Worm (Caenorhabditis elegans) whole organism, L4 larva: ENCODE measurements around the gene T26C12.1.
A peak's percentile ranks its signal among the peaks of the same experiment; 100 is the strongest.

ENCODE experiments used
- F26F4.8 ChIP-seq: fragments of 200-800 bp; sonication (Bioruptor generic); conservative IDR thresholded peaks from 2 replicates; pipeline ENCODE4 v1.3.6; 2022; ENCODE audit warnings: missing genetic modification characterization, missing compliant biosample characterization
- F49E8.2 ChIP-seq: sonication (generic microtip); optimal IDR thresholded peaks from 2 replicates; lab custom pipeline; 2016; ENCODE audit warnings: missing compliant biosample characterization, mild to moderate bottlenecking, missing genetic modification characterization, borderline replicate concordance
- Y5F2A.4 ChIP-seq: fragments of 200-800 bp; sonication (Bioruptor generic); optimal IDR thresholded peaks from 2 replicates; lab custom pipeline; 2018; ENCODE audit warnings: mild to moderate bottlenecking, missing genetic modification characterization, missing compliant biosample characterization
- ZK546.5 ChIP-seq, 2 experiments: sonication (generic microtip); optimal IDR thresholded peaks; 2 replicates each; lab custom pipeline; 2017; ENCODE audit warnings: missing biosample characterization in 2 of 2, missing genetic modification characterization in 2 of 2
- attf-4 ChIP-seq: sonication (generic microtip); optimal IDR thresholded peaks from 3 replicates; lab custom pipeline; 2017; ENCODE audit warnings: missing biosample characterization, missing genetic modification characterization
- ceh-62 ChIP-seq: sonication (generic microtip); optimal IDR thresholded peaks from 2 replicates; lab custom pipeline; 2017; ENCODE audit warnings: missing biosample characterization, missing genetic modification characterization
- cey-2 ChIP-seq: sonication (generic microtip); optimal IDR thresholded peaks from 3 replicates; lab custom pipeline; 2017; ENCODE audit warnings: missing genetic modification characterization, mild to moderate bottlenecking, missing compliant biosample characterization, antibody characterized with exemption, borderline replicate concordance; ENCODE audit not compliant: insufficient read depth
- ctbp-1 ChIP-seq: fragments of 200-800 bp; sonication (Bioruptor generic); IDR thresholded peaks from 2 replicates; pipeline ENCODE4 v1.3.6; 2022; ENCODE audit warnings: missing genetic modification reagents, missing genetic modification characterization, missing compliant biosample characterization
- daf-16 ChIP-seq, 3 experiments: sonication (generic microtip); optimal IDR thresholded peaks; 2 replicates each; lab custom pipeline; 2016 to 2017; ENCODE audit warnings: missing genetic modification characterization in 3 of 3, missing genetic modification reagents in 3 of 3, mild to moderate bottlenecking in 2 of 3, missing compliant biosample characterization in 2 of 3, missing biosample characterization in 1 of 3, moderate library complexity in 1 of 3
- daf-19 ChIP-seq: fragments of 200-800 bp; sonication (Bioruptor generic); conservative IDR thresholded peaks from 2 replicates; pipeline ENCODE4 v1.3.6; 2022; ENCODE audit warnings: missing genetic modification characterization, missing compliant biosample characterization
- fkh-10 ChIP-seq: fragments of 150-350 bp; optimal IDR thresholded peaks from 2 replicates; lab custom pipeline; 2014; ENCODE audit warnings: missing biosample characterization, missing genetic modification reagents, missing genetic modification characterization
- hlh-30 ChIP-seq: sonication (generic microtip); optimal IDR thresholded peaks from 2 replicates; lab custom pipeline; 2017; ENCODE audit warnings: antibody characterized with exemption, mild to moderate bottlenecking, missing genetic modification characterization, missing compliant biosample characterization; ENCODE audit not compliant: insufficient read depth
- lin-15B ChIP-seq: fragments of 150-350 bp; sonication (generic microtip); optimal IDR thresholded peaks from 3 replicates; lab custom pipeline; 2014; ENCODE audit warnings: missing biosample characterization, missing genetic modification characterization
- lin-38 ChIP-seq: fragments of 200-800 bp; sonication (Bioruptor generic); IDR thresholded peaks from 2 replicates; pipeline ENCODE4 v1.3.6; 2022; ENCODE audit warnings: missing genetic modification reagents, missing genetic modification characterization, missing compliant biosample characterization
- lir-3 ChIP-seq: sonication (generic microtip); optimal IDR thresholded peaks from 2 replicates; lab custom pipeline; 2016; ENCODE audit warnings: mild to moderate bottlenecking, missing genetic modification characterization, missing compliant biosample characterization
- lsy-2 ChIP-seq, 2 experiments: fragments of 150-350 bp in 1 of 2; sonication (generic microtip) in 1 of 2; optimal IDR thresholded peaks; 2 replicates each; lab custom pipeline; 2014 to 2017; ENCODE audit warnings: missing biosample characterization in 2 of 2, missing genetic modification characterization in 2 of 2
- madf-5 ChIP-seq, 2 experiments: fragments of 200-800 bp; sonication (Bioruptor generic); IDR thresholded peaks; 2 replicates each; pipeline ENCODE4 v1.3.6; 2022; ENCODE audit warnings: missing compliant biosample characterization in 2 of 2, missing genetic modification characterization in 2 of 2
- madf-9 ChIP-seq: fragments of 200-800 bp; sonication (Bioruptor generic); conservative IDR thresholded peaks from 2 replicates; pipeline ENCODE4 v1.3.6; 2022; ENCODE audit warnings: missing genetic modification reagents, missing genetic modification characterization, missing compliant biosample characterization
- mdl-1 ChIP-seq, 2 experiments: fragments of 150-350 bp in 1 of 2; sonication (generic microtip) in 1 of 2; optimal IDR thresholded peaks; 2 replicates each; lab custom pipeline; 2014 to 2017; ENCODE audit warnings: missing biosample characterization in 2 of 2, missing genetic modification characterization in 2 of 2
- mdt-29 ChIP-seq: fragments of 200-800 bp; sonication (Bioruptor generic); IDR thresholded peaks from 2 replicates; pipeline ENCODE4 v1.3.6; 2022; ENCODE audit warnings: missing genetic modification reagents, missing genetic modification characterization, missing compliant biosample characterization
- mes-2 ChIP-seq: sonication (generic microtip); optimal IDR thresholded peaks from 2 replicates; lab custom pipeline; 2016; ENCODE audit warnings: missing genotype, mild to moderate bottlenecking, missing genetic modification characterization, missing compliant biosample characterization; ENCODE audit not compliant: poor library complexity, severe bottlenecking
- mxl-2 ChIP-seq: fragments of 200-800 bp; sonication (Bioruptor generic); conservative IDR thresholded peaks from 2 replicates; pipeline ENCODE4 v1.3.6; 2022; ENCODE audit warnings: missing genetic modification reagents, missing genetic modification characterization, missing compliant biosample characterization
- nhr-10 ChIP-seq: fragments of 150-350 bp; optimal IDR thresholded peaks from 2 replicates; lab custom pipeline; 2014; ENCODE audit warnings: missing biosample characterization, missing genetic modification characterization
- nhr-111 ChIP-seq: fragments of 200-800 bp; sonication (Bioruptor generic); optimal IDR thresholded peaks from 2 replicates; lab custom pipeline; 2018; ENCODE audit warnings: mild to moderate bottlenecking, missing genetic modification characterization, missing compliant biosample characterization
- nhr-25 ChIP-seq: sonication (generic microtip); optimal IDR thresholded peaks from 2 replicates; lab custom pipeline; 2017; ENCODE audit warnings: missing genetic modification characterization, mild to moderate bottlenecking, missing compliant biosample characterization, antibody characterized with exemption, moderate library complexity, borderline replicate concordance; ENCODE audit not compliant: insufficient read depth
- nhr-41 ChIP-seq: fragments of 200-800 bp; sonication (Bioruptor generic); IDR thresholded peaks from 2 replicates; pipeline ENCODE4 v1.3.6; 2022; ENCODE audit warnings: missing genetic modification reagents, missing genetic modification characterization, missing compliant biosample characterization
- nhr-48 ChIP-seq: sonication (generic microtip); optimal IDR thresholded peaks from 2 replicates; lab custom pipeline; 2016; ENCODE audit warnings: mild to moderate bottlenecking, missing genetic modification characterization, missing compliant biosample characterization
- nhr-77 ChIP-seq: fragments of 150-350 bp; optimal IDR thresholded peaks from 2 replicates; lab custom pipeline; 2014; ENCODE audit warnings: missing biosample characterization, missing genetic modification characterization
- saeg-2 ChIP-seq: fragments of 200-800 bp; sonication (Bioruptor generic); IDR thresholded peaks from 2 replicates; pipeline ENCODE4 v1.3.6; 2022; ENCODE audit warnings: missing genetic modification reagents, missing genetic modification characterization, missing compliant biosample characterization
- sdz-12 ChIP-seq: fragments of 200-800 bp; sonication (Bioruptor generic); optimal IDR thresholded peaks from 2 replicates; lab custom pipeline; 2018; ENCODE audit warnings: mild to moderate bottlenecking, missing genetic modification characterization, missing compliant biosample characterization
- set-16 ChIP-seq: fragments of 200-800 bp; sonication (Bioruptor generic); IDR thresholded peaks from 2 replicates; pipeline ENCODE4 v1.3.6; 2022; ENCODE audit warnings: missing genetic modification reagents, missing genetic modification characterization, missing compliant biosample characterization
- unc-130 ChIP-seq: sonication (generic microtip); optimal IDR thresholded peaks from 2 replicates; lab custom pipeline; 2016; ENCODE audit warnings: missing genetic modification reagents, missing genetic modification characterization, missing compliant biosample characterization
- vab-7 ChIP-seq: fragments of 200-800 bp; sonication (Bioruptor generic); IDR thresholded peaks from 2 replicates; pipeline ENCODE4 v1.3.6; 2022; ENCODE audit warnings: missing genetic modification reagents, missing genetic modification characterization, missing compliant biosample characterization
- zfp-3 ChIP-seq: fragments of 200-800 bp; sonication (Bioruptor generic); conservative IDR thresholded peaks from 2 replicates; pipeline ENCODE4 v1.3.6; 2022; ENCODE audit warnings: missing genetic modification reagents, missing genetic modification characterization, missing compliant biosample characterization
- ztf-7 ChIP-seq: fragments of 150-350 bp; optimal IDR thresholded peaks from 2 replicates; lab custom pipeline; 2014; ENCODE audit warnings: missing biosample characterization, missing genetic modification characterization

T26C12.1 gene

ce11 chrIV:3296578-3297549 is 38.2 kb downstream of the T26C12.1 start (continued):
- no peak for TF ChIP-seq mdl-1 (tag; optimal IDR thresholded peaks at IDR 0.05; lab: Kevin White, UChicago)
- no peak for TF ChIP-seq nhr-48 (tag; lab: Kevin White, UChicago)
- TF ChIP-seq ctbp-1 (GFP tag; lab: Robert Waterston, UW) = 0 out of 2 replicates have a peak, but pooled peaks have one; percentile 8
- no peak for TF ChIP-seq madf-9 (GFP tag; lab: Robert Waterston, UW)
- TF ChIP-seq hlh-30 = no peak
- TF ChIP-seq mes-2 (tag; lab: Kevin White, UChicago) = peak; percentile 24
- no peak for TF ChIP-seq cey-2 (tag; lab: Kevin White, UChicago)
- TF ChIP-seq nhr-10 (tag; lab: Kevin White, UChicago) = no peak
- TF ChIP-seq daf-16 (GFP tag; optimal IDR thresholded peaks at IDR 0.05; lab: Kevin White, UChicago) = no peak
- peak; percentile 31 for TF ChIP-seq daf-16 (tag; optimal IDR thresholded peaks at IDR 0.05; lab: Kevin White, UChicago)
- TF ChIP-seq ceh-62 (tag; lab: Kevin White, UChicago) = no peak
- no peak for TF ChIP-seq ztf-7 (tag; lab: Kevin White, UChicago)
- TF ChIP-seq saeg-2 (GFP tag; lab: Robert Waterston, UW) = no peak
- no peak for TF ChIP-seq mdt-29
- no peak for TF ChIP-seq nhr-111 (GFP tag; lab: Kevin White, UChicago)
- no peak for TF ChIP-seq lin-15B
- TF ChIP-seq zfp-3 (GFP tag; lab: Robert Waterston, UW) = 0 out of 2 replicates have a peak, but pooled peaks have one; percentile 20
- peak; percentile 62 for TF ChIP-seq F49E8.2 (tag; lab: Kevin White, UChicago)
- peak; percentile 74 for TF ChIP-seq lin-38 (GFP tag; lab: Robert Waterston, UW)
- TF ChIP-seq unc-130 (GFP tag; lab: Kevin White, UChicago) = peak; percentile 5
- TF ChIP-seq nhr-25 (tag; lab: Kevin White, UChicago) = no peak
- TF ChIP-seq attf-4 (tag; lab: Kevin White, UChicago) = no peak
- no peak for TF ChIP-seq mxl-2 (GFP tag; lab: Robert Waterston, UW)
- TF ChIP-seq ZK546.5 (tag; optimal IDR thresholded peaks at IDR 0.05; lab: Kevin White, UChicago) = no peak
- TF ChIP-seq sdz-12 (GFP tag; lab: Kevin White, UChicago) = peak; percentile 10
- TF ChIP-seq fkh-10 (GFP tag; lab: Kevin White, UChicago) = no peak
- TF ChIP-seq madf-5 (GFP tag; IDR thresholded peaks at IDR 0.05; lab: Robert Waterston, UW) = 0 out of 4 replicates have a peak, but pooled peaks of 1 of the 2 experiments have one; percentile 12
- TF ChIP-seq lir-3 (tag; lab: Kevin White, UChicago) = no peak
- TF ChIP-seq nhr-41 (GFP tag; lab: Robert Waterston, UW) = no peak
- TF ChIP-seq nhr-77 (tag; lab: Kevin White, UChicago) = no peak
- TF ChIP-seq Y5F2A.4 = peak; percentile 15
- TF ChIP-seq lsy-2 (tag; optimal IDR thresholded peaks at IDR 0.05; lab: Kevin White, UChicago) = no peak
- TF ChIP-seq F26F4.8 (GFP tag; lab: Robert Waterston, UW) = no peak

- TF ChIP-seq vab-7 (no peak), daf-19 (GFP tag; lab: Robert Waterston, UW) (no peak), set-16 (0 out of 2 replicates have a peak, but pooled peaks have one; percentile 8)
- TF ChIP-seq, all 104 proteins: peak for 1
These were observed 39.6 kb downstream of the T26C12.1 start, which contains the start of gene W08E12.6 for ce11 chrIV:3298300-3298699. Gene W08E12.6 (plus strand): TSS chrIV:3298600.
